Worm (Caenorhabditis elegans): ENCODE results near the gene ugt-13.

DNA sequence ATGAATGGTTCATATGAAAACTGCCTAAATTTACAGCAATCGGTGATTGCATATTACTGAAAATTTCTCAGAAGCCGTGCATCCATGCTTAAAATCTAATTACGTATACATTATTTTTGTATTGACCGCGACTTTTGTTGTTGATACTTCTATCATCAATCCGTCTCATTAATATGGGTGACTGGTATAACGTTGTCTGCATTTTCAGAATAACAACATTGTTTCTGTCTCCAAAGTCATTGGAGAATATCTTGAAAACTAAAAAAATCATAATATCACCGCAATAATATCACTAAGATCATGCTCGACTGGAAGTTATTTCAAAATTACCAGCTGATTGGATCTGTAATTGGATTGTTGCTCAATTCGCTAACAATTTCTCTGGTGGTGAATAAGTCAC is 42.8 kb downstream of the ugt-13 start, which contains the start of gene str-207:
- TF ChIP-seq F49E8.2 (tag; optimal IDR thresholded peaks at IDR 0.05; ENCODE audit: insufficient read depth), result no peak
- TF ChIP-seq nfya-2 (GFP tag; IDR thresholded peaks at IDR 0.05), result no peak
- TF ChIP-seq Y53F4B.3 (GFP tag; IDR thresholded peaks at IDR 0.05), result no peak
- no peak for TF ChIP-seq pha-4 (tag; optimal IDR thresholded peaks at IDR 0.05)
- TF ChIP-seq hsf-1 (GFP tag; IDR thresholded peaks at IDR 0.05), result no peak
- no peak for TF ChIP-seq ztf-28 (GFP tag; IDR thresholded peaks at IDR 0.05)
- TF ChIP-seq ama-1 (optimal IDR thresholded peaks at IDR 0.05), result no peak
- no peak for TF ChIP-seq ama-1 (GFP tag; optimal IDR thresholded peaks at IDR 0.05)
